Worm (Caenorhabditis elegans): ENCODE data around the gene R06F6.12.

R06F6.12 gene

DNA sequence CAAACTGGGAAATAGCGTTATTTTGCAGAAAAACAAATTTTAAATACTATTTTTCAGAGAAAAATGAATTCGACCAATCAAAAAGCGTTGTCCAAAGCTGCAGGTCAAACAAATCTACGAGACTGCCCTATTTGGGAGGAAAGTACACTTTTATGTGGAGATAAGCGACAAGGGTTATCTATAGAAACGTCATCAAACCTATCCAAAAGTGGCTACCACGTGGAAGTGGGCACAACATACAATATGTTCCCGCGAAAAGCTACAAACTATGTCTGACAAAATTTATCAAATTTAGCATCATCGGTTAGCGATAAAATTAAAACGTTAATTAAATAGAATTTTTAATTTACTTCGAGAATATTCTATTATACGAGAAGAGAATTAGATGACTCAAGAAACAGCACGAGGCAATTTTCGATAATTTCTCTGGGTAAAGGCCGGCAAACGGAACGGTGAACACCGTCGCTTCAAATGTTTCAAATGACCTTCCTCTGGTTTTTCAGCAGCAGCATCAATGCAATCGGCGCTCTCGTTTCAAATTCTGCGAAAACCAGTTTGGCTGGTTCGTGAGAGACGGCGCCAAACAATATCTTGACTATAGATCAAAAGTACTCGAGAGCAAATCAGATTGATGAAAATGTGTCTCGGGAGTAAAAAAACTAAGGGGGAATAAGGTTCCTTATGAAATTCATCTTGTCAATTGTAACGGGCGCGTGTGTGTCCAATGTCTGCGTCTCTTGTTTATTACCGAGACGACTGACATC lies 38.0 kb upstream of the R06F6.12 start (continued):
- TF ChIP-seq efl-1 (optimal IDR thresholded peaks at IDR 0.05) (no peak), efl-1 (GFP tag; optimal IDR thresholded peaks at IDR 0.05 in 1 of 2) (peak in 1 of 2 experiments; percentile 57), blmp-1 (tag; optimal IDR thresholded peaks at IDR 0.05) (peak; percentile 31), lin-35 (GFP tag; optimal IDR thresholded peaks at IDR 0.05) (peak in 1 of 2 experiments; percentile 36), lin-14 (GFP tag; optimal IDR thresholded peaks at IDR 0.05) (peak; percentile 34), lsy-2 (tag; optimal IDR thresholded peaks at IDR 0.05) (no peak), grh-1 (GFP tag; IDR thresholded peaks at IDR 0.05) (peak; percentile 62), zip-4 (GFP tag; optimal IDR thresholded peaks at IDR 0.05) (no peak), aly-2 (tag; optimal IDR thresholded peaks at IDR 0.05) (no peak), nhr-28 (tag; optimal IDR thresholded peaks at IDR 0.05) (no peak), ztf-11 (tag; optimal IDR thresholded peaks at IDR 0.05) (no peak), ceh-8 (GFP tag; optimal IDR thresholded peaks at IDR 0.05) (no peak), aha-1 (tag; optimal IDR thresholded peaks at IDR 0.05) (no peak), sox-4 (tag; optimal IDR thresholded peaks at IDR 0.05) (no peak), ceh-82 (tag; optimal IDR thresholded peaks at IDR 0.05) (no peak), isw-1 (GFP tag; IDR thresholded peaks at IDR 0.05) (no peak), nhr-47 (tag; optimal IDR thresholded peaks at IDR 0.05) (no peak), hlh-4 (tag; optimal IDR thresholded peaks at IDR 0.05) (no peak), pag-3 (tag; optimal IDR thresholded peaks at IDR 0.05; ENCODE audit: borderline replicate concordance, insufficient read depth) (no peak)

ce11 chrII:10861305-10861704 lies 37.4 kb upstream of the R06F6.12 start:
- TF ChIP-seq nhr-85 (tag) (peak; percentile 22), dsc-1 (tag; optimal IDR thresholded peaks at IDR 0.05) (no peak)

ce11 chrII:10860840-10861239 lies 37.0 kb upstream of the R06F6.12 start, which contains the start of gene M106.3:
TSS of gene M106.3 (minus strand) at chrII:10860909.
- TF ChIP-seq tlp-1 (tag; optimal IDR thresholded peaks at IDR 0.05): no peak
- peak in 1 of 6 experiments; percentile 53 for TF ChIP-seq elt-3 (tag; optimal IDR thresholded peaks at IDR 0.05)
- TF ChIP-seq nhr-20 (tag; optimal IDR thresholded peaks at IDR 0.05): peak; percentile 30
- no peak for TF ChIP-seq pqm-1 (tag; optimal IDR thresholded peaks at IDR 0.05)
- TF ChIP-seq ets-5 (GFP tag; IDR thresholded peaks at IDR 0.05): no peak
- no peak for TF ChIP-seq mep-1 (tag; optimal IDR thresholded peaks at IDR 0.05)
- no peak for TF ChIP-seq swsn-7 (tag; optimal IDR thresholded peaks at IDR 0.05)
- TF ChIP-seq C16A3.4 (tag; optimal IDR thresholded peaks at IDR 0.05): no peak
- no peak for TF ChIP-seq efl-3 (GFP tag; optimal IDR thresholded peaks at IDR 0.05)
- TF ChIP-seq nhr-12 (tag; optimal IDR thresholded peaks at IDR 0.05): no peak
- TF ChIP-seq nhr-84 (tag; optimal IDR thresholded peaks at IDR 0.05): no peak
- TF ChIP-seq ztf-4 (tag; optimal IDR thresholded peaks at IDR 0.05): no peak
- TF ChIP-seq egl-27 (tag; optimal IDR thresholded peaks at IDR 0.05): no peak
- no peak for TF ChIP-seq aha-1 (tag; optimal IDR thresholded peaks at IDR 0.05)
- no peak for TF ChIP-seq irx-1 (tag; optimal IDR thresholded peaks at IDR 0.05)
- TF ChIP-seq ceh-8 (GFP tag; optimal IDR thresholded peaks at IDR 0.05): no peak
- TF ChIP-seq nhr-90 (tag; optimal IDR thresholded peaks at IDR 0.05; ENCODE audit: poor library complexity): no peak
- no peak for TF ChIP-seq xbp-1 (tag; optimal IDR thresholded peaks at IDR 0.05)
- no peak for TF ChIP-seq grh-1 (GFP tag; IDR thresholded peaks at IDR 0.05)
- TF ChIP-seq lin-14 (GFP tag; optimal IDR thresholded peaks at IDR 0.05): no peak
- TF ChIP-seq fkh-8 (tag; optimal IDR thresholded peaks at IDR 0.05): no peak
- no peak for TF ChIP-seq hlh-4 (tag; optimal IDR thresholded peaks at IDR 0.05)
- TF ChIP-seq unc-62 (GFP tag; optimal IDR thresholded peaks at IDR 0.05): no peak
- no peak for TF ChIP-seq ceh-63 (GFP tag; optimal IDR thresholded peaks at IDR 0.05)
- no peak for TF ChIP-seq rnt-1 (tag; optimal IDR thresholded peaks at IDR 0.05)
- TF ChIP-seq alr-1 (tag; optimal IDR thresholded peaks at IDR 0.05; ENCODE audit: borderline replicate concordance): no peak
- TF ChIP-seq ces-1 (GFP tag; optimal IDR thresholded peaks at IDR 0.05): no peak
- TF ChIP-seq lin-39 (tag; optimal IDR thresholded peaks at IDR 0.05): no peak
- TF ChIP-seq hpl-2 (GFP tag; optimal IDR thresholded peaks at IDR 0.05): no peak
- no peak for TF ChIP-seq unc-98 (GFP tag; IDR thresholded peaks at IDR 0.05)
- no peak for TF ChIP-seq nhr-77 (tag; optimal IDR thresholded peaks at IDR 0.05)
- peak; percentile 18 for TF ChIP-seq nhr-71 (tag; optimal IDR thresholded peaks at IDR 0.05)
- TF ChIP-seq nhr-28 (tag; optimal IDR thresholded peaks at IDR 0.05): no peak
- TF ChIP-seq hlh-17 (GFP tag; optimal IDR thresholded peaks at IDR 0.05; ENCODE audit: borderline replicate concordance): no peak

Measured in whole organism, L1 larva.